Worm (Caenorhabditis elegans): ENCODE results near the gene Y73B6BL.12.

Gene Y73B6BL.12

DNA sequence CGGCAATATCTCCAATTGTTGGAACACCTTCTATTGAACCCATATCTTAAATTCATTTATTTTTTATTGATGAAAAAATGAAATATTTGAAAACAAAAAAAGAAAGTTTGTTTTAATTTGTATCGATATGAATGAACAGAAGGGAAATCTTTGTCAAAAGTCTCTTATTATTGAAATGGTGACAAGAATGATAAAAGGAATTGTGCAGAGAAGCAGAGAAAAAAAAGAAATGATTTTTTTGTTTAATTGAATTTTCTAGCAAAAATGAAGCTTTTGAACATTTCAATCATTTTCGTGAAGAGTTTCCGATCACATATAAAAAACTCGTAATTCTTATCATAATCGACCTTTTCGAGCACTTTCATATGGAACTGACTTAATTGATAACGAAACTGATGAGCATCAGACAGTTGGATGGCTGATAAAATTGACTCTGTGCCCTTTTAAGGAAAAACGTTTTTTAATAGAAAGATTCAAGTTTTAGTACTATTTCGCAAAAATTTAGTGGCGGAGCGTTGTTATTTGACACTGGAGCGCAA is 41.5 kb downstream of the Y73B6BL.12 start, which contains the start of the genes aat-4 and T13A10.1:
aat-4 (minus strand) TSS at position 51 of the 539 bp plus-strand sequence.
T13A10.1 (plus strand) TSS at position 411 of the 539 bp plus-strand sequence.
- TF ChIP-seq lin-11 (tag; optimal IDR thresholded peaks at IDR 0.05) (no peak), nhr-23 (tag; optimal IDR thresholded peaks at IDR 0.05) (no peak), F13H6.1 (tag; optimal IDR thresholded peaks at IDR 0.05) (no peak), C34F6.9 (tag; optimal IDR thresholded peaks at IDR 0.05) (no peak), ceh-16 (tag; optimal IDR thresholded peaks at IDR 0.05) (no peak), ztf-1 (GFP tag; conservative IDR thresholded peaks at IDR 0.05) (no peak), ZK546.5 (tag; optimal IDR thresholded peaks at IDR 0.05) (no peak), nhr-21 (tag; optimal IDR thresholded peaks at IDR 0.05) (no peak), fos-1 (tag; optimal IDR thresholded peaks at IDR 0.05) (peak; percentile 94), alr-1 (tag; optimal IDR thresholded peaks at IDR 0.05) (no peak), gmeb-1 (tag; optimal IDR thresholded peaks at IDR 0.05) (peak; percentile 24), nhr-25 (tag; optimal IDR thresholded peaks at IDR 0.05) (no peak)

DNA sequence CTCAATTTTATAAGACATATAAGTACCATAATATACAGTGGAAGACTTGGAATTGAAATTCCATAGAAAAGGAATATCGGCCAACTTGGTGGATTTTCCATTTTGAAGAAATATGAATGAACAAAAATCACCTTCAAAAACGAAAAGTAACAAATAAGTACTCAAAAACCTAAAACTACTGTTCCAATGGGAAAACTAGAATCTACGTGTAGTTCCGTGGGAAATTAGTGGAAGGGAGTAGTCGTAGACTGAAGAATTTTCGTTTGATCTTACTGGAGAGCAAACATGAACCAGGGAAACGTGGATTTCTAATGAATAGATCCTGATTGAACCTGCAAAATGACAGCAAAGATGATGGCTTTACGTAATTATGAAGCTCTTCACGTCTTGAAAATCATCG is 45.3 kb downstream of the Y73B6BL.12 start, which contains the start of gene srv-31:
srv-31 (minus strand) TSS at position 101 of the 400 bp plus-strand sequence.
- TF ChIP-seq alr-1 (tag; optimal IDR thresholded peaks at IDR 0.05) = no peak
- TF ChIP-seq nhr-23 (tag; optimal IDR thresholded peaks at IDR 0.05) = no peak

DNA sequence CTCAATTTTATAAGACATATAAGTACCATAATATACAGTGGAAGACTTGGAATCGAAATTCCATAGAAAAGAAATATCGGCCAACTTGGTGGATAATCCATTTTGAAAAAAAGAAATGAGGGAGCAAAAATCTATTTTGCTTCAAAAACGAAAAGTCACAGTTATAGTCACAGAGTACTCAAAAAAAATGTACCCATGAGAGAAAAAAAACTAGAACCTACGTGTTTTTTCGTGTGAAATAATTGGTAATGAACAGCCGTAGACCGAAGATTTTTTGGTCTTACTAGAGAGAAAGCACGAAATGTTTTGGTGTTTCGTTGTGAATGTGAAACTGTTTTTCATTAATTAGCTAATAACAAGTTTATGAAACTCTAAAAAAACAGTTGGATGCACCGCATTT is 47.9 kb downstream of the Y73B6BL.12 start, which contains the start of gene srv-30:
srv-30 (minus strand) TSS at position 101 of the 400 bp plus-strand sequence.
- TF ChIP-seq lin-39 (tag; optimal IDR thresholded peaks at IDR 0.05) (no peak), nhr-21 (tag; optimal IDR thresholded peaks at IDR 0.05) (no peak), mbf-1 (tag; optimal IDR thresholded peaks at IDR 0.05) (no peak), nhr-6 (tag; optimal IDR thresholded peaks at IDR 0.05) (no peak)
